Fruit fly (Drosophila melanogaster) whole organism, embryonic: Measurements from ENCODE around the gene CG13700.

Experiments
- Aef1 ChIP-seq: fragments of 200-800 bp; sonication (Bioruptor generic); IDR thresholded peaks from 3 replicates; pipeline ENCODE4 v1.3.6; 2022; ENCODE audit warnings: missing biosample characterization, missing genetic modification characterization
- B-H2 ChIP-seq: fragments of 200-800 bp; sonication (Bioruptor generic); optimal IDR thresholded peaks from 2 replicates; lab custom pipeline; 2018; ENCODE audit warnings: missing biosample characterization, mild to moderate bottlenecking, missing genetic modification characterization
- Bdp1 ChIP-seq: fragments of 200-800 bp; sonication (Bioruptor generic); optimal IDR thresholded peaks from 3 replicates; lab custom pipeline; 2016; ENCODE audit warnings: missing biosample characterization, missing genetic modification characterization
- CG11085 ChIP-seq: fragments of 200-800 bp; sonication (Bioruptor generic); IDR thresholded peaks from 2 replicates; pipeline ENCODE4 v1.3.6; 2022; ENCODE audit warnings: missing biosample characterization, missing genetic modification characterization
- CG13424 ChIP-seq: fragments of 200-800 bp; sonication (Bioruptor generic); optimal IDR thresholded peaks from 2 replicates; lab custom pipeline; 2019; ENCODE audit warnings: missing biosample characterization, mild to moderate bottlenecking, missing genetic modification characterization, moderate library complexity
- CG14710 ChIP-seq: fragments of 200-800 bp; sonication (Bioruptor generic); optimal IDR thresholded peaks from 3 replicates; lab custom pipeline; 2019; ENCODE audit warnings: missing biosample characterization, mild to moderate bottlenecking, missing genetic modification characterization, moderate library complexity
- CG15269 ChIP-seq: fragments of 200-800 bp; sonication (Bioruptor generic); optimal IDR thresholded peaks from 2 replicates; lab custom pipeline; 2018; ENCODE audit warnings: missing biosample characterization, mild to moderate bottlenecking, missing genetic modification characterization, moderate library complexity
- CG15479 ChIP-seq: fragments of 200-800 bp; sonication (Bioruptor generic); optimal IDR thresholded peaks from 3 replicates; lab custom pipeline; 2019; ENCODE audit warnings: missing biosample characterization, mild to moderate bottlenecking, missing genetic modification characterization, moderate library complexity
- CG1603 ChIP-seq: fragments of 200-800 bp; sonication (Bioruptor generic); optimal IDR thresholded peaks from 2 replicates; lab custom pipeline; 2019; ENCODE audit warnings: missing biosample characterization, mild to moderate bottlenecking, missing genetic modification characterization, moderate library complexity
- CG16779 ChIP-seq: fragments of 200-800 bp; sonication (Bioruptor generic); IDR thresholded peaks from 2 replicates; pipeline ENCODE4 v1.3.6; 2022; ENCODE audit warnings: missing biosample characterization, missing genetic modification characterization
- CG16815 ChIP-seq: fragments of 200-800 bp; sonication (Bioruptor generic); optimal IDR thresholded peaks from 3 replicates; lab custom pipeline; 2017; ENCODE audit warnings: missing biosample characterization, mild to moderate bottlenecking, missing genetic modification characterization
- CG2199 ChIP-seq: fragments of 200-800 bp; sonication (Bioruptor generic); IDR thresholded peaks from 3 replicates; pipeline ENCODE4 v1.3.6; 2022; ENCODE audit warnings: missing biosample characterization, missing genetic modification characterization
- CG30431 ChIP-seq: fragments of 200-800 bp; sonication (Bioruptor generic); optimal IDR thresholded peaks from 2 replicates; lab custom pipeline; 2017; ENCODE audit warnings: missing biosample characterization, missing genetic modification characterization
- CG32532 ChIP-seq: fragments of 200-800 bp; sonication (Bioruptor generic); IDR thresholded peaks from 2 replicates; pipeline ENCODE4 v1.3.6; 2022; ENCODE audit warnings: missing biosample characterization, missing genetic modification characterization
- CG42726 ChIP-seq: fragments of 200-800 bp; sonication (Bioruptor generic); IDR thresholded peaks from 2 replicates; pipeline ENCODE4 v1.3.6; 2022; ENCODE audit warnings: missing biosample characterization, missing genetic modification characterization; ENCODE audit not compliant: partially characterized antibody
- CG6765 ChIP-seq: fragments of 200-800 bp; sonication (Bioruptor generic); optimal IDR thresholded peaks from 3 replicates; lab custom pipeline; 2017; ENCODE audit warnings: missing biosample characterization, mild to moderate bottlenecking, missing genetic modification characterization
- CrebB ChIP-seq: fragments of 200-800 bp; sonication (Bioruptor generic); optimal IDR thresholded peaks from 3 replicates; lab custom pipeline; 2018; ENCODE audit warnings: missing biosample characterization, mild to moderate bottlenecking, missing genetic modification characterization
- Dad ChIP-seq: fragments of 200-800 bp; sonication (Bioruptor generic); optimal IDR thresholded peaks from 3 replicates; lab custom pipeline; 2016; ENCODE audit warnings: missing biosample characterization, missing genetic modification characterization
- Dfd ChIP-seq, 2 experiments: fragments of >200 bp; optimal IDR thresholded peaks; 2 replicates each; lab custom pipeline; 2017; ENCODE audit warnings: missing biosample characterization in 2 of 2, missing genetic modification characterization in 2 of 2
- E2f2 ChIP-seq: fragments of 200-800 bp; sonication (Bioruptor generic); IDR thresholded peaks from 2 replicates; pipeline ENCODE4 v1.3.6; 2022; ENCODE audit warnings: missing biosample characterization, missing genetic modification characterization
- Eip74EF ChIP-seq, 2 experiments: fragments of 200-800 bp in 1 of 2; fragments of >200 bp in 1 of 2; sonication (Bioruptor generic) in 1 of 2; optimal IDR thresholded peaks; 2 replicates each; lab custom pipeline; 2017 to 2019; ENCODE audit warnings: missing biosample characterization in 2 of 2, missing genetic modification characterization in 2 of 2, mild to moderate bottlenecking in 1 of 2, moderate library complexity in 1 of 2
- Ets65A ChIP-seq: fragments of 200-800 bp; sonication (Bioruptor generic); peaks from one replicate; lab custom pipeline; 2016; ENCODE audit warnings: missing biosample characterization, missing genetic modification characterization
- Fer2 ChIP-seq: fragments of 200-800 bp; sonication (Bioruptor generic); optimal IDR thresholded peaks from 2 replicates; lab custom pipeline; 2018; ENCODE audit warnings: missing biosample characterization, mild to moderate bottlenecking, missing genetic modification characterization, moderate library complexity
- Hmr ChIP-seq: fragments of 200-800 bp; sonication (Bioruptor generic); optimal IDR thresholded peaks from 3 replicates; lab custom pipeline; 2017; ENCODE audit warnings: mild to moderate bottlenecking, missing biosample characterization, missing genetic modification reagents, missing genetic modification characterization
- Mad ChIP-seq: fragments of 200-800 bp; sonication (Bioruptor generic); optimal IDR thresholded peaks from 2 replicates; lab custom pipeline; 2016; ENCODE audit warnings: missing biosample characterization, missing genetic modification characterization
- Rfx ChIP-seq: fragments of 200-800 bp; sonication (Bioruptor generic); IDR thresholded peaks from 2 replicates; pipeline ENCODE4 v1.3.6; 2022; ENCODE audit warnings: missing biosample characterization, missing genetic modification characterization
- Vsx1 ChIP-seq: fragments of 200-800 bp; sonication (Bioruptor generic); optimal IDR thresholded peaks from 2 replicates; lab custom pipeline; 2017; ENCODE audit warnings: missing biosample characterization, mild to moderate bottlenecking, missing genetic modification characterization, missing genetic modification reagents
- ase ChIP-seq: fragments of 200-800 bp; sonication (Bioruptor generic); IDR thresholded peaks from 3 replicates; pipeline ENCODE4 v1.3.6; 2022; ENCODE audit warnings: missing biosample characterization, missing genetic modification characterization
- chm ChIP-seq: fragments of 200-800 bp; sonication (Bioruptor generic); IDR thresholded peaks from 2 replicates; pipeline ENCODE4 v1.3.6; 2022; ENCODE audit warnings: missing biosample characterization, missing genetic modification characterization
- chn ChIP-seq: fragments of 200-800 bp; sonication (Bioruptor generic); optimal IDR thresholded peaks from 2 replicates; lab custom pipeline; 2016; ENCODE audit warnings: missing biosample characterization, missing genetic modification characterization
- dmrt11E ChIP-seq: fragments of 200-800 bp; sonication (Bioruptor generic); optimal IDR thresholded peaks from 3 replicates; lab custom pipeline; 2018; ENCODE audit warnings: missing biosample characterization, mild to moderate bottlenecking, missing genetic modification characterization, moderate library complexity
- dpn ChIP-seq, 2 experiments: fragments of 200-800 bp; sonication (Bioruptor generic); optimal IDR thresholded peaks; 3 replicates each; lab custom pipeline; 2016; ENCODE audit warnings: missing biosample characterization in 2 of 2, missing genetic modification characterization in 2 of 2
- ems ChIP-seq: fragments of 200-800 bp; sonication (Bioruptor generic); optimal IDR thresholded peaks from 3 replicates; lab custom pipeline; 2016; ENCODE audit warnings: missing biosample characterization, missing genetic modification characterization
- fu2 ChIP-seq: fragments of 200-800 bp; sonication (Bioruptor generic); optimal IDR thresholded peaks from 2 replicates; lab custom pipeline; 2016; ENCODE audit warnings: missing biosample characterization, missing genetic modification characterization
- gcm2 ChIP-seq: fragments of 200-800 bp; sonication (Bioruptor generic); optimal IDR thresholded peaks from 2 replicates; lab custom pipeline; 2016; ENCODE audit warnings: missing biosample characterization, missing genetic modification characterization
- grn ChIP-seq: fragments of 200-800 bp; sonication (Bioruptor generic); optimal IDR thresholded peaks from 3 replicates; lab custom pipeline; 2017; ENCODE audit warnings: missing biosample characterization, missing genetic modification characterization
- hkb ChIP-seq, 2 experiments: fragments of 200-800 bp in 1 of 2; fragments of >200 bp in 1 of 2; sonication (Bioruptor generic) in 1 of 2; IDR thresholded peaks in 1 of 2; optimal IDR thresholded peaks in 1 of 2; 2 replicates each; pipeline versions ENCODE4 v1.3.6 to Lab custom; 2017 to 2022; ENCODE audit warnings: missing biosample characterization in 1 of 2, missing genetic modification characterization in 1 of 2
- lmd ChIP-seq: fragments of 200-800 bp; sonication (Bioruptor generic); IDR thresholded peaks from 2 replicates; pipeline ENCODE4 v1.3.6; 2022; ENCODE audit warnings: missing biosample characterization, missing genetic modification characterization
- peb ChIP-seq: fragments of 200-800 bp; sonication (Bioruptor generic); IDR thresholded peaks from 2 replicates; pipeline ENCODE4 v1.3.6; 2022; ENCODE audit warnings: missing biosample characterization, missing genetic modification characterization
- pho ChIP-seq: fragments of 200-800 bp; sonication (Bioruptor generic); optimal IDR thresholded peaks from 2 replicates; lab custom pipeline; 2016; ENCODE audit warnings: missing biosample characterization, missing genetic modification characterization
- phol ChIP-seq: fragments of 200-800 bp; sonication (Bioruptor generic); optimal IDR thresholded peaks from 3 replicates; lab custom pipeline; 2018; ENCODE audit warnings: missing biosample characterization, mild to moderate bottlenecking, missing genetic modification characterization, moderate library complexity
- pros ChIP-seq: fragments of 200-800 bp; sonication (Bioruptor generic); optimal IDR thresholded peaks from 3 replicates; lab custom pipeline; 2019; ENCODE audit warnings: missing biosample characterization, mild to moderate bottlenecking, missing genetic modification characterization, moderate library complexity
- ranshi ChIP-seq: fragments of 200-800 bp; sonication (Bioruptor generic); IDR thresholded peaks from 2 replicates; pipeline ENCODE4 v1.3.6; 2022; ENCODE audit warnings: missing biosample characterization, missing genetic modification characterization
- sd ChIP-seq: fragments of 200-800 bp; sonication (Bioruptor generic); optimal IDR thresholded peaks from 3 replicates; lab custom pipeline; 2018; ENCODE audit warnings: missing biosample characterization, mild to moderate bottlenecking, missing genetic modification characterization, moderate library complexity
- shn ChIP-seq: fragments of 200-800 bp; sonication (Bioruptor generic); optimal IDR thresholded peaks from 3 replicates; lab custom pipeline; 2016; ENCODE audit warnings: missing biosample characterization, missing genetic modification characterization
- sima ChIP-seq: fragments of 200-800 bp; sonication (Bioruptor generic); optimal IDR thresholded peaks from 2 replicates; lab custom pipeline; 2016; ENCODE audit warnings: missing biosample characterization, missing genetic modification characterization
- sr ChIP-seq: fragments of 200-800 bp; sonication (Bioruptor generic); IDR thresholded peaks from 3 replicates; pipeline ENCODE4 v1.3.6; 2022; ENCODE audit warnings: missing biosample characterization, missing genetic modification characterization
- ssp ChIP-seq: fragments of 200-800 bp; sonication (Bioruptor generic); IDR thresholded peaks from 2 replicates; pipeline ENCODE4 v1.3.6; 2022; ENCODE audit warnings: missing biosample characterization, missing genetic modification characterization
- ttk ChIP-seq: fragments of 200-800 bp; sonication (Bioruptor generic); IDR thresholded peaks from 2 replicates; pipeline ENCODE4 v2.1.2; 2022; ENCODE audit warnings: missing biosample characterization, missing genetic modification characterization
- usp ChIP-seq: fragments of >200 bp; optimal IDR thresholded peaks from 2 replicates; lab custom pipeline; 2017; ENCODE audit warnings: missing biosample characterization, missing genetic modification characterization
- yki ChIP-seq: fragments of >200 bp; optimal IDR thresholded peaks from 3 replicates; lab custom pipeline; 2018

The CG13700 gene

DNA sequence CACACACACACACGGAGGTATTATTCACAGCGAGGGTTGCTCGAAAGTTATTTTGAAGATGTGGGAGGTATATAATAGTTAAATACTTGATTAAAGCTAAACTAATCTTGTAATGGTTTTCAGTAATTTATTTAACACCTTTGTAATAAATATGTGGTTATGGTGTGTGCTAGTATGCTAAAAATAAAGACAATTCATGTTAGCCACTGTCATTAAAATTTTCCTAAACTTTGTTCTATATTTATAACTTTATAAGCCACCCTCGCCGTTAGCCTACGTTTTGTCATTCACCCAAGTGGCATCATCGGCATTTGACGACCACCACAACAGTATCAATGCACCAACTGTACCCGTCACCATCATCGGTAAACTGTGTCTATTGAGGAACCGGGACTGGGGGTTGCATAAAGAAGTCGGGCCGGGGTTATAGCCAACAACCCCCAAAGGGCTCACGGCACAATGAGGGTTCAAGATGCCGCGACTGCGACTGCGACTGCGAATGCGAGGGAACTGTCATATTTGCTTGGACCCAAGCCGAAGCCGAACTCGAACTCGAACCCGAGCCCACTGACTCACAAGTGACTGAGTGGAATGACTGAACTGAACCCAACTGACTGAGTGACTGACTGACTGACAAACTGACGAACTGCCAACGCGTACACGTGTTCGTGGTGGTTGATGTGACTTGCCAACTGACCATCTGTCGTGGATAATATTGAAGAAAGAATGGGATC, 28.6 kb downstream of the CG13700 start (continued):
- TF ChIP-seq CG15269 (tag; lab: Kevin White, UChicago) (peak; percentile 5), hkb (optimal IDR thresholded peaks at IDR 0.05; lab: Kevin White, UChicago) (peak; percentile 100), hkb (GFP tag; IDR thresholded peaks at IDR 0.05; lab: Robert Waterston, UW) (0 out of 2 replicates have a peak, but pooled peaks have one; percentile 18), Rfx (GFP tag; lab: Robert Waterston, UW) (no peak), Hmr (no peak), Mad (GFP tag; lab: Kevin White, UChicago) (no peak), CG16779 (GFP tag; lab: Robert Waterston, UW) (no peak), Fer2 (tag; lab: Kevin White, UChicago) (no peak), CG32532 (GFP tag; lab: Robert Waterston, UW) (no peak), Eip74EF (GFP tag; optimal IDR thresholded peaks at IDR 0.05; lab: Kevin White, UChicago) (no peak), phol (peak; percentile 57), Bdp1 (GFP tag; lab: Kevin White, UChicago) (no peak), Vsx1 (GFP tag; lab: Kevin White, UChicago) (no peak), CG1603 (tag; lab: Kevin White, UChicago) (peak; percentile 28), ranshi (GFP tag; lab: Robert Waterston, UW) (no peak), CG30431 (GFP tag; lab: Kevin White, UChicago) (peak; percentile 14), ems (GFP tag; lab: Kevin White, UChicago) (no peak), CrebB (tag; lab: Kevin White, UChicago) (no peak), sd (tag; lab: Kevin White, UChicago) (no peak), CG13424 (tag; lab: Kevin White, UChicago) (peak; percentile 41), yki (no peak), CG6765 (GFP tag; lab: Kevin White, UChicago) (no peak), shn (GFP tag; lab: Kevin White, UChicago) (no peak), CG14710 (tag; lab: Kevin White, UChicago) (peak; percentile 66), peb (GFP tag; lab: Robert Waterston, UW) (no peak), Aef1 (GFP tag; lab: Robert Waterston, UW) (no peak), CG2199 (GFP tag; lab: Robert Waterston, UW) (no peak), sima (GFP tag; lab: Kevin White, UChicago) (no peak), CG11085 (no peak), pho (GFP tag; lab: Kevin White, UChicago) (no peak), usp (GFP tag; lab: Kevin White, UChicago) (no peak), chm (GFP tag; lab: Robert Waterston, UW) (peak; percentile 50; the same call in 1 of the 2 replicates), Dad (GFP tag; lab: Kevin White, UChicago) (no peak), Dfd (GFP tag; optimal IDR thresholded peaks at IDR 0.05; lab: Kevin White, UChicago) (no peak), dmrt11E (tag; lab: Kevin White, UChicago) (peak; percentile 73), chn (GFP tag; lab: Kevin White, UChicago) (peak; percentile 35), CG16815 (GFP tag; lab: Kevin White, UChicago) (no peak), ssp (GFP tag; lab: Robert Waterston, UW) (no peak), grn (GFP tag; lab: Kevin White, UChicago) (no peak), Ets65A (GFP tag; lab: Kevin White, UChicago) (no peak), sr (GFP tag; lab: Robert Waterston, UW) (no peak), ttk (GFP tag; lab: Robert Waterston, UW) (no peak), pros (peak; percentile 99), fu2 (no peak), CG42726 (no peak), CG15479 (GFP tag; lab: Kevin White, UChicago) (no peak), B-H2 (GFP tag; lab: Kevin White, UChicago) (no peak), ase (GFP tag; lab: Robert Waterston, UW) (no peak), dpn (GFP tag; optimal IDR thresholded peaks at IDR 0.05; lab: Kevin White, UChicago) (no peak), lmd (GFP tag; lab: Robert Waterston, UW) (no peak; the same call in 1 of the 2 replicates), gcm2 (GFP tag; lab: Kevin White, UChicago) (no peak), E2f2 (GFP tag; lab: Robert Waterston, UW) (no peak)
